Fruit fly (Drosophila melanogaster) whole organism, adult: ENCODE measurements around the gene Lkb1.

ENCODE experiments used
- CG11617 ChIP-seq: fragments of 200-800 bp; sonication (Bioruptor generic); optimal IDR thresholded peaks from 2 replicates; lab custom pipeline; 2017; ENCODE audit warnings: mild to moderate bottlenecking, missing biosample characterization, missing genetic modification reagents, missing genetic modification characterization
- CG14711 ChIP-seq: fragments of 200-800 bp; sonication (Bioruptor generic); optimal IDR thresholded peaks from 2 replicates; lab custom pipeline; 2018; ENCODE audit warnings: missing biosample characterization, mild to moderate bottlenecking, missing genetic modification characterization, moderate library complexity
- CG1620 ChIP-seq: fragments of 200-800 bp; sonication (Bioruptor generic); optimal IDR thresholded peaks from 2 replicates; lab custom pipeline; 2016; ENCODE audit warnings: missing biosample characterization, missing genetic modification characterization
- CG33017 ChIP-seq: fragments of 200-800 bp; sonication (Bioruptor generic); optimal IDR thresholded peaks from 2 replicates; lab custom pipeline; 2018; ENCODE audit warnings: missing biosample characterization, mild to moderate bottlenecking, missing genetic modification characterization, moderate library complexity
- CG7045 ChIP-seq: fragments of 200-800 bp; sonication (Bioruptor generic); optimal IDR thresholded peaks from 2 replicates; lab custom pipeline; 2017; ENCODE audit warnings: missing biosample characterization, mild to moderate bottlenecking, missing genetic modification characterization
- CG7101 ChIP-seq: fragments of 200-800 bp; sonication (Bioruptor generic); optimal IDR thresholded peaks from 2 replicates; lab custom pipeline; 2018; ENCODE audit warnings: missing biosample characterization, mild to moderate bottlenecking, missing genetic modification characterization, moderate library complexity
- Clk ChIP-seq: fragments of 200-800 bp; sonication (Bioruptor generic); optimal IDR thresholded peaks from 2 replicates; lab custom pipeline; 2017; ENCODE audit warnings: missing biosample characterization, missing genetic modification characterization
- Crg-1 ChIP-seq: fragments of 200-800 bp; sonication (Bioruptor generic); optimal IDR thresholded peaks from 2 replicates; lab custom pipeline; 2016; ENCODE audit warnings: missing biosample characterization, missing genetic modification characterization
- Mnt ChIP-seq: fragments of 200-800 bp; sonication (Bioruptor generic); optimal IDR thresholded peaks from 2 replicates; lab custom pipeline; 2016; ENCODE audit warnings: missing biosample characterization, mild to moderate bottlenecking, missing genetic modification characterization
- cnc ChIP-seq, 2 experiments: fragments of >200 bp; optimal IDR thresholded peaks; 2 replicates each; lab custom pipeline; 2017
- kay ChIP-seq: fragments of 200-800 bp; sonication (Bioruptor generic); peaks from one replicate; lab custom pipeline; 2016; ENCODE audit warnings: missing biosample characterization, missing genetic modification characterization, borderline replicate concordance
- tj ChIP-seq: fragments of 200-800 bp; sonication (Bioruptor generic); optimal IDR thresholded peaks from 3 replicates; lab custom pipeline; 2017; ENCODE audit warnings: missing biosample characterization, mild to moderate bottlenecking, missing genetic modification characterization, moderate library complexity

DNA sequence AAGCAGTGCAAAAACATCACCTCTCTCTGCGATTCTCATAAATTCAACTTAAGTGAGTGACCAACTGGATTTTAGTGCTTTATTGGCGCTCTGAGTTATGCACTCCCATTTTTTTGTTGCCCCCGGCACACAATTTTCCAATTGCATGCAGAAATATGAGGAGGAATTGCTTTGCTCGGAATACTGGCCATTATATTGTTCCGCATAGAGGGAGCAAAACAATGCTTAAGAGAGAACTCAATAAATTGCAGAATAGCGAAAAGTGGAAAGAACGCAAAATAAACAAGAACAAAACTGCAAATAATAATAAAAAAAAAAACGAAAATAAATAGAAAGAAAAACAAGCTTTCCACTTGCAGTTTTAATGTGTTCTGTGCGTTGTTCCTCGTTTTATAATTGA lies 44.4 kb downstream of the Lkb1 start:
- TF ChIP-seq tj (GFP tag; lab: Kevin White, UChicago) = peak; percentile 93
- TF ChIP-seq Mnt (GFP tag; lab: Kevin White, UChicago) = no peak
- no peak for TF ChIP-seq CG33017 (tag; lab: Kevin White, UChicago)
- no peak for TF ChIP-seq CG14711 (tag; lab: Kevin White, UChicago)
- no peak for TF ChIP-seq CG7045 (GFP tag; lab: Kevin White, UChicago)
- no peak for TF ChIP-seq cnc (optimal IDR thresholded peaks at IDR 0.05; lab: Kevin White, UChicago)
- no peak for TF ChIP-seq CG1620 (GFP tag; lab: Kevin White, UChicago)
- TF ChIP-seq CG7101 (tag; lab: Kevin White, UChicago) = no peak
- TF ChIP-seq Crg-1 (GFP tag; lab: Kevin White, UChicago) = no peak
- no peak for TF ChIP-seq Clk
- no peak for TF ChIP-seq CG11617 (GFP tag; lab: Kevin White, UChicago)
- no peak for TF ChIP-seq kay (GFP tag; lab: Kevin White, UChicago)
